Fruit fly (Drosophila melanogaster) whole organism, prepupa: Measurements from ENCODE around the gene Axs.

Experiments used
- Blimp-1 ChIP-seq: fragments of 200-800 bp; sonication (Bioruptor generic); optimal IDR thresholded peaks from 3 replicates; lab custom pipeline; 2017; ENCODE audit warnings: missing biosample characterization, missing genetic modification characterization, mild to moderate bottlenecking, moderate library complexity, missing genetic modification reagents
- CG10631 ChIP-seq: fragments of 200-800 bp; sonication (Bioruptor generic); optimal IDR thresholded peaks from 2 replicates; lab custom pipeline; 2016; ENCODE audit warnings: missing biosample characterization, missing genetic modification characterization
- CG15336 ChIP-seq: fragments of 200-800 bp; sonication (Bioruptor generic); IDR thresholded peaks from 2 replicates; pipeline ENCODE4 v1.3.6; 2022; ENCODE audit warnings: missing biosample characterization, missing genetic modification characterization
- CG3032 ChIP-seq: fragments of 200-800 bp; optimal IDR thresholded peaks from 2 replicates; lab custom pipeline; 2019; ENCODE audit warnings: missing biosample characterization, mild to moderate bottlenecking, missing genetic modification characterization, moderate library complexity
- CG31627 ChIP-seq: fragments of 200-800 bp; sonication (Bioruptor generic); optimal IDR thresholded peaks from 3 replicates; lab custom pipeline; 2016; ENCODE audit warnings: missing biosample characterization, missing genetic modification characterization
- CG32006 ChIP-seq: fragments of 200-800 bp; sonication (Bioruptor generic); optimal IDR thresholded peaks from 3 replicates; lab custom pipeline; 2017; ENCODE audit warnings: missing biosample characterization, mild to moderate bottlenecking, missing genetic modification characterization
- CG3919 ChIP-seq: fragments of 200-800 bp; sonication (Bioruptor generic); optimal IDR thresholded peaks from 3 replicates; lab custom pipeline; 2016; ENCODE audit warnings: missing biosample characterization, missing genetic modification characterization
- CG6163 ChIP-seq: fragments of 200-800 bp; sonication (Bioruptor generic); IDR thresholded peaks from 3 replicates; pipeline ENCODE4 v1.3.6; 2022; ENCODE audit warnings: missing biosample characterization, missing genetic modification characterization
- CG6792 ChIP-seq: fragments of 200-800 bp; sonication (Bioruptor generic); optimal IDR thresholded peaks from 3 replicates; lab custom pipeline; 2016; ENCODE audit warnings: missing biosample characterization, missing genetic modification characterization
- CG8119 ChIP-seq: fragments of 200-800 bp; sonication (Bioruptor generic); IDR thresholded peaks from 3 replicates; pipeline ENCODE4 v1.3.6; 2022; ENCODE audit warnings: missing biosample characterization, missing genetic modification characterization
- CG8319 ChIP-seq: fragments of 200-800 bp; sonication (Bioruptor generic); optimal IDR thresholded peaks from 3 replicates; lab custom pipeline; 2016; ENCODE audit warnings: missing biosample characterization, missing genetic modification characterization
- CG8632 ChIP-seq: fragments of 200-800 bp; sonication (Bioruptor generic); optimal IDR thresholded peaks from 3 replicates; lab custom pipeline; 2016; ENCODE audit warnings: missing biosample characterization, missing genetic modification characterization
- CG9139 ChIP-seq: fragments of 200-800 bp; sonication (Bioruptor generic); optimal IDR thresholded peaks from 3 replicates; lab custom pipeline; 2017; ENCODE audit warnings: missing biosample characterization, mild to moderate bottlenecking, missing genetic modification characterization
- Eip75B ChIP-seq: fragments of 200-800 bp; sonication (Bioruptor generic); optimal IDR thresholded peaks from 3 replicates; lab custom pipeline; 2016; ENCODE audit warnings: missing biosample characterization, missing genetic modification characterization
- Eip78C ChIP-seq: fragments of 200-800 bp; sonication (Bioruptor generic); peaks from one replicate; lab custom pipeline; 2016; ENCODE audit warnings: missing biosample characterization, missing genetic modification characterization
- Ets21C ChIP-seq: fragments of 200-800 bp; sonication (Bioruptor generic); optimal IDR thresholded peaks from 3 replicates; lab custom pipeline; 2016; ENCODE audit warnings: missing biosample characterization, missing genetic modification characterization
- Gug ChIP-seq: fragments of 200-800 bp; sonication (Bioruptor generic); IDR thresholded peaks from 2 replicates; pipeline ENCODE4 v1.3.6; 2022; ENCODE audit warnings: missing biosample characterization, missing genetic modification characterization
- Hr39 ChIP-seq: fragments of 200-800 bp; sonication (Bioruptor generic); optimal IDR thresholded peaks from 2 replicates; lab custom pipeline; 2016; ENCODE audit warnings: missing biosample characterization, missing genetic modification characterization
- Hr4 ChIP-seq: fragments of 200-800 bp; sonication (Bioruptor generic); optimal IDR thresholded peaks from 3 replicates; lab custom pipeline; 2016; ENCODE audit warnings: missing biosample characterization, missing genetic modification characterization
- Lpt ChIP-seq: fragments of 200-800 bp; sonication (Bioruptor generic); optimal IDR thresholded peaks from 3 replicates; lab custom pipeline; 2016; ENCODE audit warnings: missing biosample characterization, missing genetic modification characterization
- Met ChIP-seq: fragments of 200-800 bp; sonication (Bioruptor generic); optimal IDR thresholded peaks from 3 replicates; lab custom pipeline; 2016; ENCODE audit warnings: missing biosample characterization, missing genetic modification characterization
- OdsH ChIP-seq: fragments of 200-800 bp; sonication (Bioruptor generic); optimal IDR thresholded peaks from 3 replicates; lab custom pipeline; 2016; ENCODE audit warnings: missing biosample characterization, missing genetic modification characterization
- Sox102F ChIP-seq: fragments of 200-800 bp; sonication (Bioruptor generic); optimal IDR thresholded peaks from 2 replicates; lab custom pipeline; 2016; ENCODE audit warnings: missing biosample characterization, mild to moderate bottlenecking, missing genetic modification characterization
- acj6 ChIP-seq: fragments of 200-800 bp; sonication (Bioruptor generic); optimal IDR thresholded peaks from 3 replicates; lab custom pipeline; 2016; ENCODE audit warnings: missing biosample characterization, missing genetic modification characterization
- dac ChIP-seq: fragments of 200-800 bp; sonication (Bioruptor generic); optimal IDR thresholded peaks from 2 replicates; lab custom pipeline; 2017; ENCODE audit warnings: missing biosample characterization, mild to moderate bottlenecking, missing genetic modification characterization
- dsx ChIP-seq: fragments of 200-800 bp; optimal IDR thresholded peaks from 3 replicates; lab custom pipeline; 2019; ENCODE audit warnings: missing biosample characterization, mild to moderate bottlenecking, missing genetic modification characterization, moderate library complexity; ENCODE audit not compliant: poor library complexity, severe bottlenecking
- esn ChIP-seq: fragments of 200-800 bp; sonication (Bioruptor generic); optimal IDR thresholded peaks from 2 replicates; lab custom pipeline; 2016; ENCODE audit warnings: missing biosample characterization, mild to moderate bottlenecking, missing genetic modification characterization, moderate library complexity
- fd59A ChIP-seq: fragments of 200-800 bp; sonication (Bioruptor generic); optimal IDR thresholded peaks from 2 replicates; lab custom pipeline; 2017; ENCODE audit warnings: missing biosample characterization, mild to moderate bottlenecking, missing genetic modification characterization, missing genetic modification reagents
- fd85E ChIP-seq: fragments of 200-800 bp; sonication (Bioruptor generic); optimal IDR thresholded peaks from 3 replicates; lab custom pipeline; 2016; ENCODE audit warnings: missing biosample characterization, missing genetic modification characterization
- fkh ChIP-seq: fragments of 200-800 bp; sonication (Bioruptor generic); optimal IDR thresholded peaks from 3 replicates; lab custom pipeline; 2017; ENCODE audit warnings: missing biosample characterization, mild to moderate bottlenecking, missing genetic modification characterization, moderate library complexity
- net ChIP-seq: fragments of 200-800 bp; sonication (Bioruptor generic); optimal IDR thresholded peaks from 3 replicates; lab custom pipeline; 2016; ENCODE audit warnings: missing biosample characterization, missing genetic modification characterization
- pdm3 ChIP-seq: fragments of 200-800 bp; sonication (Bioruptor generic); optimal IDR thresholded peaks from 3 replicates; lab custom pipeline; 2016; ENCODE audit warnings: missing biosample characterization, missing genetic modification characterization
- salr ChIP-seq, 2 experiments: fragments of 200-800 bp; sonication (Bioruptor generic); optimal IDR thresholded peaks; 3 replicates each; lab custom pipeline; 2016 to 2018; ENCODE audit warnings: missing biosample characterization in 2 of 2, missing genetic modification characterization in 2 of 2, mild to moderate bottlenecking in 1 of 2
- spab ChIP-seq: fragments of 200-800 bp; sonication (Bioruptor generic); optimal IDR thresholded peaks from 2 replicates; lab custom pipeline; 2017; ENCODE audit warnings: missing biosample characterization, mild to moderate bottlenecking, missing genetic modification characterization, missing genetic modification reagents
- ss ChIP-seq, 2 experiments: fragments of 200-800 bp; sonication (Bioruptor generic); optimal IDR thresholded peaks; 2 replicates in 1 of 2; 3 replicates in 1 of 2; lab custom pipeline; 2017 to 2018; ENCODE audit warnings: mild to moderate bottlenecking in 2 of 2, missing biosample characterization in 2 of 2, missing genetic modification characterization in 2 of 2, moderate library complexity in 1 of 2
- svp ChIP-seq: fragments of 200-800 bp; sonication (Bioruptor generic); peaks from one replicate; lab custom pipeline; 2016; ENCODE audit warnings: missing biosample characterization, missing genetic modification characterization
- topi ChIP-seq: fragments of 200-800 bp; sonication (Bioruptor generic); optimal IDR thresholded peaks from 3 replicates; lab custom pipeline; 2016; ENCODE audit warnings: missing biosample characterization, missing genetic modification characterization
- vri ChIP-seq: fragments of 200-800 bp; sonication (Bioruptor generic); optimal IDR thresholded peaks from 3 replicates; lab custom pipeline; 2016; ENCODE audit warnings: missing biosample characterization, mild to moderate bottlenecking, missing genetic modification characterization

Axs gene

DNA sequence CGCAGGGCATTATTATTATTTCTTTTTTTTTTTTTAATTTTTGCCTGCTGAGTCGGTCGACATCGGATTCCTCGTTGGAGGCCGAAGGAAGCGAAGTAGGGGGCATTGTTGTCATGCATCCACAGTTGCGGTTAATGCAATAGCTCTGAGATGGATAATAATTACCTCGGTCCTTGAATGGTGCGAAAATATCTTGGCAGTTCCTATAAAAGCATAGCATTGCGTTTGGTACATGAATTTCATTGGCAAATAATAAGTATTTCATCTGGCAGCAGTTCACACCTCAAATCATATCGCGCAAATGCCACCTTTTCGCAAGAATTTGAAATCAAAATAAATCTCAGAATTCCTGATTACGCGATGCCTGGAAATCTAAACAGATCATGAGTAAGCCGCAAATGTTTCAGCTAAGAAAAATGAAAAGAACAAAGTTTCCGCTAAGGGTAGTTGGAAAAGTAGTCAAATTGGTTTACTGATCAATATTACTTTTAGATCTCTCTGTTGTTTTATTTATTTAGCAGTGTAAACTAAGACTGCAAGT is 36.5 kb downstream of the Axs start (continued):
- peak in 1 of 2 experiments; percentile 20 for TF ChIP-seq ss (GFP tag; optimal IDR thresholded peaks at IDR 0.05; lab: Kevin White, UChicago)
- no peak for TF ChIP-seq CG15336
- no peak for TF ChIP-seq CG9139
- TF ChIP-seq Gug (GFP tag; lab: Robert Waterston, UW): no peak
- no peak for TF ChIP-seq CG8119 (GFP tag; lab: Robert Waterston, UW)
- peak; percentile 67 for TF ChIP-seq esn
- TF ChIP-seq Eip75B (GFP tag; lab: Kevin White, UChicago): peak; percentile 55
- peak; percentile 31 for TF ChIP-seq CG6792 (GFP tag; lab: Kevin White, UChicago)
- TF ChIP-seq topi: peak; percentile 33
- peak; percentile 28 for TF ChIP-seq fd59A
- peak; percentile 81 for TF ChIP-seq svp (GFP tag; lab: Kevin White, UChicago)
- TF ChIP-seq fkh (GFP tag; lab: Kevin White, UChicago): no peak
- TF ChIP-seq Lpt: no peak
- peak; percentile 15 for TF ChIP-seq CG8632
- TF ChIP-seq net (GFP tag; lab: Kevin White, UChicago): no peak
- TF ChIP-seq, all 60 proteins: peak for 31

DNA sequence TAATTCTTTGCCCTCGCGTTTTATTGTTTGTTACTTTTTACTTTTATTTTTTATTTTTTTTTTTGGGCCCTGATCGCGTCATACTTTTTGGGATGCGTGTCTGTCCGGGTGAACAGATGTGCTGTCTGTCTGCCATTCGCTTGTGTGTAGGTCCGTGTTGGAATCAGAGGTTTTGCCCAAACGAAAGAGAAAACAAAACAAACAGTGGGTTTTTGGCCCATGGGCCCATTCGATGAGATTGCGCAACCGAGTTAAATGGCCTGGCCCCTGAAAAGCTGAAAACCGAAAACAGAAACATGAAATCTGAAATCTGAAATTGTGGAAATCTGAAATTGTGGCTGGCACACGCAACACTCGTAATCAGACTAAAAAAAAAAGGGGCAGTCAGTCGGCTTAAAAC is 38.2 kb downstream of the Axs start:
- TF ChIP-seq CG9139 (no peak), acj6 (GFP tag; lab: Kevin White, UChicago) (no peak), Blimp-1 (GFP tag; lab: Kevin White, UChicago) (peak; percentile 66), fd85E (GFP tag; lab: Kevin White, UChicago) (no peak), net (GFP tag; lab: Kevin White, UChicago) (no peak), salr (GFP tag; optimal IDR thresholded peaks at IDR 0.05; lab: Kevin White, UChicago) (no peak), CG10631 (GFP tag; lab: Kevin White, UChicago) (no peak), pdm3 (GFP tag; lab: Kevin White, UChicago) (no peak), spab (GFP tag; lab: Kevin White, UChicago) (no peak), OdsH (GFP tag; lab: Kevin White, UChicago) (no peak), CG31627 (GFP tag; lab: Kevin White, UChicago) (no peak), CG8119 (GFP tag; lab: Robert Waterston, UW) (no peak), fkh (GFP tag; lab: Kevin White, UChicago) (no peak), dsx (GFP tag; lab: Kevin White, UChicago) (no peak), CG32006 (GFP tag; lab: Kevin White, UChicago) (no peak), Eip78C (GFP tag; lab: Kevin White, UChicago) (peak; percentile 38), CG6163 (GFP tag; lab: Robert Waterston, UW) (no peak), vri (peak; percentile 76), ss (GFP tag; optimal IDR thresholded peaks at IDR 0.05; lab: Kevin White, UChicago) (no peak), Ets21C (GFP tag; lab: Kevin White, UChicago) (no peak), Sox102F (GFP tag; lab: Kevin White, UChicago) (no peak), CG3032 (no peak), Hr39 (GFP tag; lab: Kevin White, UChicago) (no peak), Met (GFP tag; lab: Kevin White, UChicago) (no peak)

DNA sequence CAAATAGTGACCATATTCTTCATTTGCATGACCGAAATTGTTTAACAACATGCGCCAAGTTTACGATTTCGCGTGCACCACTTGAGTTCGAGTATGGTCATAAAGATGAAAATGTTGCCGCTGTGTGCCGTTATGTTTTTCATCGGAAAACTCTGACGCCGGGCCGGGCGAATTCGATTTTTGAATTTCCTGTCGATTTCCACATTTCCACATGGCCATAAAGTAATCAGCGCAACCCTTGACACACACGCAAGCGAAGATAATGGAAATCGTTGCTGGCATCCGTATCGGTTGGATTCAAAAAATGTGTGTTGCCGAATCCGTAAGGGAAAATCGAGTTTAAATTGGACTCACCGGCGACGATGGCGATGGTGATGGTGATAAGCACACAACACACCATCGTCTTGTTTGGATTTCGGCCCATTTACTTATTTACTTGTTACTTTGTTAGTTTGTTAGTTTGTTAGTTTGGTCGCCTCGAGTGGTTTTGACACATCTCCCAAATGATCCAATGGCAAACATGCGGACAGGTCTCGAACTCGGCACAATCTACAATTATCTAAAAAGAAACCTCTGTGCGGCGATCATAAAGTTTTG is 39.1 kb downstream of the Axs start:
- TF ChIP-seq CG8319 (GFP tag; lab: Kevin White, UChicago) (no peak), CG6792 (GFP tag; lab: Kevin White, UChicago) (no peak), Hr4 (GFP tag; lab: Kevin White, UChicago) (no peak), CG3919 (GFP tag; lab: Kevin White, UChicago) (no peak), dac (GFP tag; lab: Kevin White, UChicago) (no peak), svp (GFP tag; lab: Kevin White, UChicago) (no peak), fkh (GFP tag; lab: Kevin White, UChicago) (peak; percentile 85)
